Fruit fly (Drosophila melanogaster): ENCODE measurements around the gene CG2519.
A peak's percentile ranks its signal among the peaks of the same experiment; 100 is the strongest.

The CG2519 gene

dm6 chr3R:5547464-5547943, at the start of gene CG2519:
TSS of gene CG2519 (minus strand) at chr3R:5547775.
- peak; percentile 86 for TF ChIP-seq CG8478 (optimal IDR thresholded peaks at IDR 0.05)
- peak; percentile 80; the same call in 2 of the 3 replicates for TF ChIP-seq zen2 (GFP tag; IDR thresholded peaks at IDR 0.05; ENCODE audit: partially characterized antibody)
- TF ChIP-seq CG11398 (GFP tag; optimal IDR thresholded peaks at IDR 0.05), result no peak
- no peak for TF ChIP-seq fd64A (GFP tag; optimal IDR thresholded peaks at IDR 0.05)
- TF ChIP-seq az2 (GFP tag; optimal IDR thresholded peaks at IDR 0.05), result peak; percentile 45
- no peak for TF ChIP-seq CG13123 (GFP tag; optimal IDR thresholded peaks at IDR 0.05)
- peak; percentile 33; the same call in 1 of the 2 replicates for TF ChIP-seq Nf-YA (GFP tag; IDR thresholded peaks at IDR 0.05)
- peak; percentile 46 for TF ChIP-seq CG5245 (GFP tag; optimal IDR thresholded peaks at IDR 0.05)
- peak; percentile 65 for TF ChIP-seq Side (GFP tag; optimal IDR thresholded peaks at IDR 0.05)
- peak; percentile 14 for TF ChIP-seq tup (GFP tag; optimal IDR thresholded peaks at IDR 0.05)
- peak; percentile 92 for TF ChIP-seq CG13624 (GFP tag; optimal IDR thresholded peaks at IDR 0.05)
- TF ChIP-seq Hand (GFP tag; optimal IDR thresholded peaks at IDR 0.05), result no peak
- TF ChIP-seq ranshi (GFP tag; IDR thresholded peaks at IDR 0.05), result peak; percentile 53; the same call in 1 of the 2 replicates
- TF ChIP-seq Lim3 (GFP tag; IDR thresholded peaks at IDR 0.05), result no peak
- TF ChIP-seq row (GFP tag; IDR thresholded peaks at IDR 0.05), result peak; percentile 86
- peak; percentile 84 for TF ChIP-seq slbo (GFP tag; IDR thresholded peaks at IDR 0.05)
- peak; percentile 52; the same call in 1 of the 2 replicates for TF ChIP-seq Ptx1 (GFP tag; IDR thresholded peaks at IDR 0.05)
- peak; percentile 41 for TF ChIP-seq trh (GFP tag; optimal IDR thresholded peaks at IDR 0.05)
- TF ChIP-seq CG2116 (GFP tag; optimal IDR thresholded peaks at IDR 0.05), result peak; percentile 87
- no peak for TF ChIP-seq CG6854 (GFP tag; optimal IDR thresholded peaks at IDR 0.05)
- TF ChIP-seq ssp (GFP tag; IDR thresholded peaks at IDR 0.05), result 0 out of 2 replicates have a peak, but pooled peaks have one; percentile 29
- TF ChIP-seq Xrp1 (GFP tag; IDR thresholded peaks at IDR 0.05), result peak; percentile 67; the same call in 1 of the 2 replicates
- TF ChIP-seq z (GFP tag; IDR thresholded peaks at IDR 0.05), result 0 out of 3 replicates have a peak, but pooled peaks have one; percentile 17
- TF ChIP-seq D19B (GFP tag; optimal IDR thresholded peaks at IDR 0.05), result no peak
- peak; percentile 77 for TF ChIP-seq Ets97D (GFP tag; optimal IDR thresholded peaks at IDR 0.05)
- TF ChIP-seq CG17186 (GFP tag; optimal IDR thresholded peaks at IDR 0.05), result peak; percentile 15
- peak; percentile 59; the same call in 1 of the 2 replicates for TF ChIP-seq CG11085 (GFP tag; IDR thresholded peaks at IDR 0.05)
- peak; percentile 58 for TF ChIP-seq Dp (GFP tag; optimal IDR thresholded peaks at IDR 0.05)
- TF ChIP-seq Atf3 (GFP tag; optimal IDR thresholded peaks at IDR 0.05), result peak; percentile 41
- no peak for TF ChIP-seq grau (tag; optimal IDR thresholded peaks at IDR 0.05)
- TF ChIP-seq ham (GFP tag; IDR thresholded peaks at IDR 0.05), result no peak
- TF ChIP-seq Atf6 (GFP tag; IDR thresholded peaks at IDR 0.05), result peak; percentile 49; the same call in 1 of the 2 replicates
- TF ChIP-seq chm (GFP tag; IDR thresholded peaks at IDR 0.05), result no peak; the same call in 1 of the 2 replicates
- peak; percentile 42 for TF ChIP-seq CG1602 (GFP tag; optimal IDR thresholded peaks at IDR 0.05)
- TF ChIP-seq fd102C (GFP tag; optimal IDR thresholded peaks at IDR 0.05), result no peak
- TF ChIP-seq Oli (tag; optimal IDR thresholded peaks at IDR 0.05), result no peak
- peak; percentile 48 for TF ChIP-seq CG4282 (GFP tag; optimal IDR thresholded peaks at IDR 0.05)
- no peak for TF ChIP-seq Doc2 (GFP tag; IDR thresholded peaks at IDR 0.05)
- no peak for TF ChIP-seq tio (GFP tag; optimal IDR thresholded peaks at IDR 0.05)
- TF ChIP-seq Taf1 (GFP tag; IDR thresholded peaks at IDR 0.05), result no peak
- TF ChIP-seq Hmr (GFP tag; optimal IDR thresholded peaks at IDR 0.05), result no peak
- no peak for TF ChIP-seq Poxn (GFP tag; IDR thresholded peaks at IDR 0.05)
- peak; percentile 45; the same call in 1 of the 2 replicates for TF ChIP-seq CG7372 (GFP tag; IDR thresholded peaks at IDR 0.05)
- no peak for TF ChIP-seq wor (GFP tag; IDR thresholded peaks at IDR 0.05)
- TF ChIP-seq Dref (GFP tag; IDR thresholded peaks at IDR 0.05), result peak; percentile 95
- peak; percentile 97 for TF ChIP-seq Sry-δ (GFP tag; optimal IDR thresholded peaks at IDR 0.05)
- TF ChIP-seq emc (GFP tag; optimal IDR thresholded peaks at IDR 0.05), result peak; percentile 47
- TF ChIP-seq wek (GFP tag; optimal IDR thresholded peaks at IDR 0.05), result peak; percentile 22
- no peak for TF ChIP-seq CG11696 (GFP tag; IDR thresholded peaks at IDR 0.05)
- TF ChIP-seq maf-S (GFP tag; optimal IDR thresholded peaks at IDR 0.05), result peak; percentile 16
- no peak; the same call in 1 of the 2 replicates for TF ChIP-seq CG4730 (GFP tag; IDR thresholded peaks at IDR 0.05)
- TF ChIP-seq klu (GFP tag; IDR thresholded peaks at IDR 0.05), result no peak

Measured in whole organism, embryonic.